Worm (Caenorhabditis elegans): ENCODE measurements around the gene fipr-12.

ce11 chrV:9964152-9964785 lies 21.1 kb downstream of the fipr-12 start:
- TF ChIP-seq ama-1 (optimal IDR thresholded peaks at IDR 0.05) (no peak), nhr-90 (tag; optimal IDR thresholded peaks at IDR 0.05; ENCODE audit: poor library complexity) (no peak), lir-3 (tag; optimal IDR thresholded peaks at IDR 0.05; ENCODE audit: poor library complexity) (no peak), lsy-2 (tag; optimal IDR thresholded peaks at IDR 0.05) (no peak), ceh-82 (tag; optimal IDR thresholded peaks at IDR 0.05) (no peak), mdl-1 (tag; optimal IDR thresholded peaks at IDR 0.05) (no peak), ceh-88 (GFP tag; IDR thresholded peaks at IDR 0.05) (no peak), ets-5 (GFP tag; IDR thresholded peaks at IDR 0.05) (no peak)

Measured in whole organism, L1 larva.